Worm (Caenorhabditis elegans) whole organism, early embryonic: ENCODE data around the gene C02B10.6.

ENCODE experiments used
- B0310.2 ChIP-seq: sonication (generic microtip); optimal IDR thresholded peaks from 2 replicates; lab custom pipeline; 2016; ENCODE audit warnings: mild to moderate bottlenecking, missing genetic modification characterization, missing compliant biosample characterization
- F13C5.2 ChIP-seq: sonication (generic microtip); optimal IDR thresholded peaks from 2 replicates; lab custom pipeline; 2017; ENCODE audit warnings: mild to moderate bottlenecking, missing genetic modification characterization, inconsistent platforms, missing compliant biosample characterization
- aly-1 ChIP-seq: sonication (generic microtip); optimal IDR thresholded peaks from 2 replicates; lab custom pipeline; 2016; ENCODE audit warnings: missing genetic modification characterization, missing compliant biosample characterization
- ama-1 ChIP-seq: fragments of 150-350 bp; optimal IDR thresholded peaks from 2 replicates; lab custom pipeline; 2014
- ceh-13 ChIP-seq: fragments of 200-800 bp; sonication (Bioruptor generic); optimal IDR thresholded peaks from 2 replicates; lab custom pipeline; 2018; ENCODE audit warnings: mild to moderate bottlenecking, missing genetic modification characterization, missing compliant biosample characterization
- ceh-36 ChIP-seq: sonication (generic microtip); optimal IDR thresholded peaks from 2 replicates; lab custom pipeline; 2016; ENCODE audit warnings: missing genetic modification characterization, inconsistent platforms, missing compliant biosample characterization
- flt-1 ChIP-seq: fragments of 200-800 bp; sonication (Bioruptor generic); IDR thresholded peaks from 2 replicates; pipeline ENCODE4 v1.3.6; 2022; ENCODE audit warnings: missing genetic modification characterization, missing compliant biosample characterization
- hmbx-1 ChIP-seq: sonication (generic microtip); optimal IDR thresholded peaks from 2 replicates; lab custom pipeline; 2016; ENCODE audit warnings: mild to moderate bottlenecking, missing genetic modification characterization, missing compliant biosample characterization
- pes-1 ChIP-seq: fragments of 200-800 bp; sonication (Bioruptor generic); IDR thresholded peaks from 2 replicates; pipeline ENCODE4 v1.3.6; 2022; ENCODE audit warnings: missing genetic modification reagents, missing genetic modification characterization, missing compliant biosample characterization
- sea-1 ChIP-seq: fragments of 200-800 bp; sonication (Bioruptor generic); conservative IDR thresholded peaks from 2 replicates; pipeline ENCODE4 v1.3.6; 2022; ENCODE audit warnings: missing genetic modification characterization, missing compliant biosample characterization
- tbx-11 ChIP-seq: fragments of 200-800 bp; sonication (Bioruptor generic); IDR thresholded peaks from 2 replicates; pipeline ENCODE4 v1.3.6; 2022; ENCODE audit warnings: missing genetic modification characterization, missing compliant biosample characterization

- TF ChIP-seq ceh-13 (no peak), flt-1 (GFP tag; lab: Robert Waterston, UW) (no peak), pes-1 (GFP tag; lab: Robert Waterston, UW) (no peak), sea-1 (GFP tag; lab: Robert Waterston, UW) (no peak), B0310.2 (tag; lab: Kevin White, UChicago) (no peak), aly-1 (tag; lab: Kevin White, UChicago) (no peak), ama-1 (lab: Kevin White, UChicago) (no peak), hmbx-1 (tag; lab: Kevin White, UChicago) (no peak), F13C5.2 (tag; lab: Kevin White, UChicago) (no peak), ceh-36 (tag; lab: Kevin White, UChicago) (no peak), tbx-11 (GFP tag; lab: Robert Waterston, UW) (no peak)
Observed at ce11 chrIV:5033276-5033675, 37.4 kb upstream of the C02B10.6 start, which contains the start of gene C09B9.4.
